ENCODE assay signal across 6 worm cellular contexts in genomic region chrX:10688311-10688710, ce11.
TF ChIP-seq lines count a peak whose summit lies in the region.

No protein-coding gene starts in this region.

TF ChIP-seq in whole organism, L1 larva, 84 proteins besides CTCF, POLR2A, EP300 and RAD21 (continues in another document):
- TF ChIP-seq nhr-237 (tag; optimal IDR thresholded peaks at IDR 0.05; lab: Kevin White, UChicago) (no peak), lsy-2 (tag; optimal IDR thresholded peaks at IDR 0.05; lab: Kevin White, UChicago) (peak; percentile 38), nhr-90 (tag; optimal IDR thresholded peaks at IDR 0.05; lab: Kevin White, UChicago; ENCODE audit: poor library complexity) (peak; percentile 65), nhr-77 (tag; optimal IDR thresholded peaks at IDR 0.05; lab: Kevin White, UChicago) (no peak), lin-35 (GFP tag; optimal IDR thresholded peaks at IDR 0.05; lab: Kevin White, UChicago) (peak in 1 of 2 experiments; percentile 77), lin-14 (GFP tag; optimal IDR thresholded peaks at IDR 0.05; lab: Kevin White, UChicago) (peak; percentile 73), nhr-20 (tag; optimal IDR thresholded peaks at IDR 0.05; lab: Kevin White, UChicago) (peak; percentile 75), C16A3.4 (tag; optimal IDR thresholded peaks at IDR 0.05; lab: Kevin White, UChicago) (no peak), nhr-71 (tag; optimal IDR thresholded peaks at IDR 0.05; lab: Kevin White, UChicago) (peak; percentile 65), unc-130 (tag; optimal IDR thresholded peaks at IDR 0.05; lab: Kevin White, UChicago) (peak; percentile 70), nhr-12 (tag; optimal IDR thresholded peaks at IDR 0.05; lab: Kevin White, UChicago) (no peak), sup-37 (GFP tag; optimal IDR thresholded peaks at IDR 0.05; lab: Kevin White, UChicago) (no peak), snu-23 (GFP tag; optimal IDR thresholded peaks at IDR 0.05; lab: Kevin White, UChicago) (peak; percentile 50), nhr-47 (tag; optimal IDR thresholded peaks at IDR 0.05; lab: Kevin White, UChicago) (no peak), nhr-85 (tag; lab: Kevin White, UChicago) (peak; percentile 91)

TF ChIP-seq in whole organism, L2 larva, 48 proteins besides CTCF, POLR2A, EP300 and RAD21 (continues in another document):
- peak; percentile 71 for TF ChIP-seq nhr-25 (tag; optimal IDR thresholded peaks at IDR 0.05; lab: Kevin White, UChicago)
- no peak for TF ChIP-seq egl-27 (tag; optimal IDR thresholded peaks at IDR 0.05; lab: Kevin White, UChicago)
- no peak for TF ChIP-seq nhr-23 (tag; optimal IDR thresholded peaks at IDR 0.05; lab: Kevin White, UChicago)
- no peak for TF ChIP-seq nhr-11 (tag; optimal IDR thresholded peaks at IDR 0.05; lab: Kevin White, UChicago)
- peak; percentile 94 for TF ChIP-seq blmp-1 (tag; optimal IDR thresholded peaks at IDR 0.05; lab: Kevin White, UChicago; ENCODE audit: insufficient read depth)
- peak; percentile 43 for TF ChIP-seq sma-3 (GFP tag; optimal IDR thresholded peaks at IDR 0.05; lab: Kevin White, UChicago)
- TF ChIP-seq ztf-11 (tag; optimal IDR thresholded peaks at IDR 0.05; lab: Kevin White, UChicago) = no peak
- TF ChIP-seq fos-1 (tag; optimal IDR thresholded peaks at IDR 0.05; lab: Kevin White, UChicago) = peak; percentile 5
- TF ChIP-seq nhr-12 (tag; optimal IDR thresholded peaks at IDR 0.05; lab: Kevin White, UChicago) = no peak
- peak; percentile 70 for TF ChIP-seq ama-1 (optimal IDR thresholded peaks at IDR 0.05; lab: Kevin White, UChicago)
- TF ChIP-seq mdl-1 (tag; optimal IDR thresholded peaks at IDR 0.05; lab: Kevin White, UChicago) = no peak
- TF ChIP-seq lsy-2 (tag; optimal IDR thresholded peaks at IDR 0.05; lab: Kevin White, UChicago) = peak in 1 of 2 experiments; percentile 45
- TF ChIP-seq ztf-4 (tag; optimal IDR thresholded peaks at IDR 0.05; lab: Kevin White, UChicago) = no peak
- no peak for TF ChIP-seq snpc-4 (tag; optimal IDR thresholded peaks at IDR 0.05; lab: Kevin White, UChicago)
- TF ChIP-seq F13H6.1 (tag; optimal IDR thresholded peaks at IDR 0.05; lab: Kevin White, UChicago) = no peak
- TF ChIP-seq gmeb-1 (tag; optimal IDR thresholded peaks at IDR 0.05; lab: Kevin White, UChicago) = peak; percentile 11

TF ChIP-seq in whole organism, L3 larva, 47 proteins besides CTCF, POLR2A, EP300 and RAD21 (continues in another document):
- TF ChIP-seq lsy-12 (tag; optimal IDR thresholded peaks at IDR 0.05; lab: Kevin White, UChicago) (peak; percentile 64), ztf-4 (tag; optimal IDR thresholded peaks at IDR 0.05; lab: Kevin White, UChicago) (no peak), nhr-237 (tag; optimal IDR thresholded peaks at IDR 0.05; lab: Kevin White, UChicago) (no peak), aly-2 (tag; optimal IDR thresholded peaks at IDR 0.05; lab: Kevin White, UChicago) (no peak), nfya-1 (tag; optimal IDR thresholded peaks at IDR 0.05; lab: Kevin White, UChicago; ENCODE audit: insufficient read depth) (peak; percentile 52), elt-2 (tag; optimal IDR thresholded peaks at IDR 0.05; lab: Kevin White, UChicago) (no peak), ztf-11 (tag; optimal IDR thresholded peaks at IDR 0.05; lab: Kevin White, UChicago) (no peak), sea-2 (GFP tag; optimal IDR thresholded peaks at IDR 0.05; lab: Kevin White, UChicago) (no peak), zag-1 (tag; optimal IDR thresholded peaks at IDR 0.05; lab: Kevin White, UChicago) (no peak), unc-39 (tag; optimal IDR thresholded peaks at IDR 0.05; lab: Kevin White, UChicago) (no peak), egl-5 (tag; optimal IDR thresholded peaks at IDR 0.05; lab: Kevin White, UChicago) (no peak), pha-4 (tag; optimal IDR thresholded peaks at IDR 0.05; lab: Kevin White, UChicago) (no peak), jun-1 (tag; optimal IDR thresholded peaks at IDR 0.05; lab: Kevin White, UChicago) (no peak), eor-1 (tag; optimal IDR thresholded peaks at IDR 0.05; lab: Kevin White, UChicago) (no peak), ama-1 (optimal IDR thresholded peaks at IDR 0.05; lab: Kevin White, UChicago) (peak; percentile 72), ceh-16 (tag; optimal IDR thresholded peaks at IDR 0.05; lab: Kevin White, UChicago) (no peak), fkh-2 (tag; optimal IDR thresholded peaks at IDR 0.05; lab: Kevin White, UChicago) (no peak)

TF ChIP-seq in whole organism, L4 larva, 104 proteins besides CTCF, POLR2A, EP300 and RAD21 (continues in another document):
- TF ChIP-seq dve-1 (tag; optimal IDR thresholded peaks at IDR 0.05; lab: Kevin White, UChicago; ENCODE audit: insufficient read depth) (peak; percentile 31), cey-2 (tag; optimal IDR thresholded peaks at IDR 0.05; lab: Kevin White, UChicago; ENCODE audit: borderline replicate concordance, insufficient read depth) (peak; percentile 1), daf-12 (tag; optimal IDR thresholded peaks at IDR 0.05; lab: Kevin White, UChicago) (no peak), nhr-6 (tag; optimal IDR thresholded peaks at IDR 0.05; lab: Kevin White, UChicago) (no peak), nhr-77 (tag; optimal IDR thresholded peaks at IDR 0.05; lab: Kevin White, UChicago) (peak; percentile 64), Y105C5A.15 (GFP tag; IDR thresholded peaks at IDR 0.05; lab: Robert Waterston, UW) (no peak), ztf-7 (tag; optimal IDR thresholded peaks at IDR 0.05; lab: Kevin White, UChicago) (no peak), vab-7 (GFP tag; IDR thresholded peaks at IDR 0.05; lab: Robert Waterston, UW) (no peak), lsy-2 (tag; optimal IDR thresholded peaks at IDR 0.05; lab: Kevin White, UChicago) (peak in 1 of 2 experiments; percentile 71), tra-1 (GFP tag; IDR thresholded peaks at IDR 0.05; lab: Robert Waterston, UW) (peak; percentile 49; the same call in 1 of the 2 replicates), dmd-6 (GFP tag; IDR thresholded peaks at IDR 0.05; lab: Robert Waterston, UW) (peak; percentile 31; the same call in 1 of the 2 replicates), T20F7.1 (GFP tag; optimal IDR thresholded peaks at IDR 0.05; lab: Kevin White, UChicago) (no peak), spr-3 (GFP tag; optimal IDR thresholded peaks at IDR 0.05; lab: Kevin White, UChicago) (no peak), lin-15B (tag; optimal IDR thresholded peaks at IDR 0.05; lab: Kevin White, UChicago) (no peak), nhr-42 (GFP tag; IDR thresholded peaks at IDR 0.05; lab: Robert Waterston, UW) (no peak), rbr-2 (tag; optimal IDR thresholded peaks at IDR 0.05; lab: Kevin White, UChicago) (no peak)

TF ChIP-seq in whole organism, late embryonic, 69 proteins besides CTCF, POLR2A, EP300 and RAD21:
- TF ChIP-seq tbx-2 (tag; optimal IDR thresholded peaks at IDR 0.05; lab: Kevin White, UChicago) (no peak), hlh-30 (tag; optimal IDR thresholded peaks at IDR 0.05; lab: Kevin White, UChicago; ENCODE audit: insufficient read depth) (peak; percentile 26)

TF ChIP-seq in whole organism, young adult, 124 proteins besides CTCF, POLR2A, EP300 and RAD21:
- TF ChIP-seq attf-3 (GFP tag; conservative IDR thresholded peaks at IDR 0.05; lab: Robert Waterston, UW) (no peak), cebp-1 (GFP tag; IDR thresholded peaks at IDR 0.05; lab: Robert Waterston, UW) (no peak), cebp-1 (tag; optimal IDR thresholded peaks at IDR 0.05; lab: Kevin White, UChicago) (peak; percentile 21), lsl-1 (GFP tag; optimal IDR thresholded peaks at IDR 0.05; lab: Kevin White, UChicago) (no peak), lin-40 (tag; optimal IDR thresholded peaks at IDR 0.05; lab: Kevin White, UChicago) (peak; percentile 16), lin-26 (GFP tag; IDR thresholded peaks at IDR 0.05; lab: Robert Waterston, UW) (peak; percentile 31; the same call in 1 of the 2 replicates), ztf-26 (tag; optimal IDR thresholded peaks at IDR 0.05; lab: Kevin White, UChicago) (peak; percentile 19), tbp1 (GFP tag; optimal IDR thresholded peaks at IDR 0.05; lab: Kevin White, UChicago) (peak; percentile 7), hlh-12 (tag; optimal IDR thresholded peaks at IDR 0.05; lab: Kevin White, UChicago) (no peak), ama-1 (optimal IDR thresholded peaks at IDR 0.05; lab: Kevin White, UChicago) (peak; percentile 80), ama-1 (GFP tag; optimal IDR thresholded peaks at IDR 0.05; lab: Kevin White, UChicago) (no peak), somi-1 (GFP tag; optimal IDR thresholded peaks at IDR 0.05; lab: Kevin White, UChicago) (peak; percentile 64), nfya-1 (tag; optimal IDR thresholded peaks at IDR 0.05; lab: Kevin White, UChicago; ENCODE audit: borderline replicate concordance, insufficient read depth) (no peak)
TF ChIP-seq in whole organism, young adult: peak in this region for 7.
